Worm (Caenorhabditis elegans): ENCODE measurements around the gene C15H7.4.

C15H7.4 gene

ce11 chrIII:9619079-9619761 is 36.5 kb downstream of the C15H7.4 start, which contains the start of gene hlh-11 (continued):
- TF ChIP-seq snpc-4 (tag; optimal IDR thresholded peaks at IDR 0.05) (peak; percentile 50), ceh-8 (GFP tag; optimal IDR thresholded peaks at IDR 0.05) (peak; percentile 47), nhr-28 (tag; optimal IDR thresholded peaks at IDR 0.05) (no peak), nhr-237 (tag; optimal IDR thresholded peaks at IDR 0.05) (peak; percentile 39), lsy-2 (tag; optimal IDR thresholded peaks at IDR 0.05) (peak; percentile 82 to 93), ces-1 (GFP tag; optimal IDR thresholded peaks at IDR 0.05) (no peak), elt-3 (tag; optimal IDR thresholded peaks at IDR 0.05) (peak in 4 of 6 experiments; percentile 40 to 75 (median 55)), fkh-4 (tag; optimal IDR thresholded peaks at IDR 0.05; ENCODE audit: borderline replicate concordance) (peak; percentile 72), sox-4 (tag; optimal IDR thresholded peaks at IDR 0.05) (peak; percentile 59), elt-2 (tag; optimal IDR thresholded peaks at IDR 0.05) (peak; percentile 65), ztf-11 (tag; optimal IDR thresholded peaks at IDR 0.05) (peak in 1 of 2 experiments; percentile 68), sptf-1 (tag; optimal IDR thresholded peaks at IDR 0.05) (no peak), lin-14 (GFP tag; optimal IDR thresholded peaks at IDR 0.05) (peak; percentile 99), C04F5.9 (tag; optimal IDR thresholded peaks at IDR 0.05) (peak; percentile 25), C16A3.4 (tag; optimal IDR thresholded peaks at IDR 0.05) (peak; percentile 84), hlh-4 (tag; optimal IDR thresholded peaks at IDR 0.05) (no peak), ceh-88 (GFP tag; IDR thresholded peaks at IDR 0.05) (peak; percentile 77), nhr-77 (tag; optimal IDR thresholded peaks at IDR 0.05) (peak; percentile 92), pax-3 (tag; optimal IDR thresholded peaks at IDR 0.05) (peak; percentile 55), nhr-76 (tag; optimal IDR thresholded peaks at IDR 0.05) (no peak), unc-98 (GFP tag; IDR thresholded peaks at IDR 0.05) (no peak), nhr-71 (tag; optimal IDR thresholded peaks at IDR 0.05) (peak; percentile 98), nhr-12 (tag; optimal IDR thresholded peaks at IDR 0.05) (no peak), alr-1 (tag; optimal IDR thresholded peaks at IDR 0.05; ENCODE audit: borderline replicate concordance) (no peak), mdl-1 (tag; optimal IDR thresholded peaks at IDR 0.05) (peak; percentile 86 to 99), aly-2 (tag; optimal IDR thresholded peaks at IDR 0.05) (peak; percentile 33), irx-1 (tag; optimal IDR thresholded peaks at IDR 0.05) (peak; percentile 72), lin-35 (GFP tag; optimal IDR thresholded peaks at IDR 0.05) (peak; percentile 69 to 71), mab-9 (GFP tag; IDR thresholded peaks at IDR 0.05) (peak; percentile 28), blmp-1 (tag; optimal IDR thresholded peaks at IDR 0.05) (peak; percentile 81), vab-15 (tag; optimal IDR thresholded peaks at IDR 0.05) (no peak), grh-1 (GFP tag; IDR thresholded peaks at IDR 0.05) (peak; percentile 28), xbp-1 (tag; optimal IDR thresholded peaks at IDR 0.05) (peak; percentile 77), egl-27 (tag; optimal IDR thresholded peaks at IDR 0.05) (peak; percentile 67 to 94), skn-1 (tag; optimal IDR thresholded peaks at IDR 0.05) (peak; percentile 71), nhr-47 (tag; optimal IDR thresholded peaks at IDR 0.05) (peak; percentile 93), ztf-4 (tag; optimal IDR thresholded peaks at IDR 0.05) (peak; percentile 92), pag-3 (tag; optimal IDR thresholded peaks at IDR 0.05; ENCODE audit: borderline replicate concordance, insufficient read depth) (peak; percentile 57), unc-130 (tag; optimal IDR thresholded peaks at IDR 0.05) (peak; percentile 58), ceh-90 (tag; optimal IDR thresholded peaks at IDR 0.05) (peak; percentile 0), fos-1 (tag; optimal IDR thresholded peaks at IDR 0.05) (peak; percentile 58), dpl-1 (GFP tag; optimal IDR thresholded peaks at IDR 0.05) (peak; percentile 57 to 68 (median 67)), Y116A8C.19 (tag; optimal IDR thresholded peaks at IDR 0.05; ENCODE audit: borderline replicate concordance) (no peak), efl-3 (GFP tag; optimal IDR thresholded peaks at IDR 0.05) (no peak), ceh-82 (tag; optimal IDR thresholded peaks at IDR 0.05) (peak; percentile 51 to 81 (median 70)), lir-3 (tag; optimal IDR thresholded peaks at IDR 0.05; ENCODE audit: poor library complexity) (peak; percentile 90), nhr-19 (GFP tag; conservative IDR thresholded peaks at IDR 0.05) (peak; percentile 88), hlh-17 (GFP tag; optimal IDR thresholded peaks at IDR 0.05; ENCODE audit: borderline replicate concordance) (no peak), egl-13 (tag; optimal IDR thresholded peaks at IDR 0.05) (peak; percentile 51), nhr-90 (tag; optimal IDR thresholded peaks at IDR 0.05; ENCODE audit: poor library complexity) (peak; percentile 85)
